Fruit fly (Drosophila melanogaster): Measurements from ENCODE around the gene Gr93c.

Gene Gr93c

dm6 chr3R:21888696-21889602 lies 43.9 kb upstream of the Gr93c start, which contains the start of gene CG43844:
Gene CG43844, plus strand, starts transcription at chr3R:21889539.
- peak; percentile 4 for TF ChIP-seq topi (GFP tag; optimal IDR thresholded peaks at IDR 0.05)
- no peak for TF ChIP-seq fd85E (GFP tag; optimal IDR thresholded peaks at IDR 0.05)
- no peak for TF ChIP-seq CG6792 (GFP tag; optimal IDR thresholded peaks at IDR 0.05)
- peak; percentile 9 for TF ChIP-seq CG11902 (GFP tag; optimal IDR thresholded peaks at IDR 0.05)
- TF ChIP-seq dsx (GFP tag; optimal IDR thresholded peaks at IDR 0.05; ENCODE audit: poor library complexity, severe bottlenecking), result peak; percentile 83
- TF ChIP-seq svp (GFP tag), result peak; percentile 54
- no peak for TF ChIP-seq Hr38 (GFP tag; optimal IDR thresholded peaks at IDR 0.05)
- TF ChIP-seq achi (GFP tag; optimal IDR thresholded peaks at IDR 0.05), result no peak
- peak; percentile 51 for TF ChIP-seq Eip78C (GFP tag)
- TF ChIP-seq acj6 (GFP tag; optimal IDR thresholded peaks at IDR 0.05), result peak; percentile 23
- TF ChIP-seq esn (GFP tag; optimal IDR thresholded peaks at IDR 0.05), result peak; percentile 21
- TF ChIP-seq Eip75B (GFP tag; optimal IDR thresholded peaks at IDR 0.05), result no peak
- TF ChIP-seq vri (GFP tag; optimal IDR thresholded peaks at IDR 0.05), result peak; percentile 10
- peak; percentile 15 for TF ChIP-seq CG7368 (GFP tag; optimal IDR thresholded peaks at IDR 0.05)
- TF ChIP-seq OdsH (GFP tag; optimal IDR thresholded peaks at IDR 0.05), result peak; percentile 0
- TF ChIP-seq CG34406 (GFP tag; optimal IDR thresholded peaks at IDR 0.05), result peak; percentile 9
- peak; percentile 23 for TF ChIP-seq Met (GFP tag; optimal IDR thresholded peaks at IDR 0.05)
- 0 out of 3 replicates have a peak, but pooled peaks have one; percentile 9 for TF ChIP-seq CG6163 (GFP tag; IDR thresholded peaks at IDR 0.05)

dm6 chr3R:21887588-21888007 lies 42.5 kb upstream of the Gr93c start:
- TF ChIP-seq dsx (GFP tag; optimal IDR thresholded peaks at IDR 0.05; ENCODE audit: poor library complexity, severe bottlenecking) (peak; percentile 76), vri (GFP tag; optimal IDR thresholded peaks at IDR 0.05) (no peak), Smox (GFP tag; optimal IDR thresholded peaks at IDR 0.05) (no peak), pdm3 (GFP tag; optimal IDR thresholded peaks at IDR 0.05) (no peak), CG8632 (GFP tag; optimal IDR thresholded peaks at IDR 0.05) (peak; percentile 35), Sox14 (GFP tag; optimal IDR thresholded peaks at IDR 0.05) (peak; percentile 47), esn (GFP tag; optimal IDR thresholded peaks at IDR 0.05) (peak; percentile 71), CG6792 (GFP tag; optimal IDR thresholded peaks at IDR 0.05) (peak; percentile 33), CG10631 (GFP tag; optimal IDR thresholded peaks at IDR 0.05) (peak; percentile 25), Hr38 (GFP tag; optimal IDR thresholded peaks at IDR 0.05) (no peak), ss (GFP tag; optimal IDR thresholded peaks at IDR 0.05) (no peak), CG16779 (tag; optimal IDR thresholded peaks at IDR 0.05) (peak; percentile 20), CG4318 (GFP tag; optimal IDR thresholded peaks at IDR 0.05) (no peak), Lpt (GFP tag; optimal IDR thresholded peaks at IDR 0.05) (no peak), fd85E (GFP tag; optimal IDR thresholded peaks at IDR 0.05) (no peak), CG3919 (GFP tag; optimal IDR thresholded peaks at IDR 0.05) (peak; percentile 66), eg (GFP tag; IDR thresholded peaks at IDR 0.05) (peak; percentile 65; the same call in 2 of the 3 replicates), net (GFP tag; optimal IDR thresholded peaks at IDR 0.05) (no peak), OdsH (GFP tag; optimal IDR thresholded peaks at IDR 0.05) (peak; percentile 17), CG11762 (GFP tag; optimal IDR thresholded peaks at IDR 0.05; ENCODE audit: insufficient read depth) (peak; percentile 18), CG1621 (tag; optimal IDR thresholded peaks at IDR 0.05) (no peak), CG34406 (GFP tag; optimal IDR thresholded peaks at IDR 0.05) (no peak), Sox15 (GFP tag; optimal IDR thresholded peaks at IDR 0.05) (peak; percentile 7), CG8119 (GFP tag; IDR thresholded peaks at IDR 0.05) (peak; percentile 63; the same call in 2 of the 3 replicates), spab (GFP tag; optimal IDR thresholded peaks at IDR 0.05) (peak; percentile 11), Eip75B (GFP tag; optimal IDR thresholded peaks at IDR 0.05) (peak; percentile 8), CG6163 (GFP tag; IDR thresholded peaks at IDR 0.05) (peak; percentile 56), CG11902 (GFP tag; optimal IDR thresholded peaks at IDR 0.05) (peak; percentile 47), Eip78C (GFP tag) (peak; percentile 92), Sox102F (GFP tag; optimal IDR thresholded peaks at IDR 0.05) (no peak), Gug (GFP tag; IDR thresholded peaks at IDR 0.05) (peak; percentile 29; the same call in 1 of the 2 replicates), Ets21C (GFP tag; optimal IDR thresholded peaks at IDR 0.05) (peak; percentile 23), Hr4 (GFP tag; optimal IDR thresholded peaks at IDR 0.05) (peak; percentile 27), salr (GFP tag; optimal IDR thresholded peaks at IDR 0.05) (no peak), cyc (GFP tag; optimal IDR thresholded peaks at IDR 0.05) (peak; percentile 65), dac (GFP tag; optimal IDR thresholded peaks at IDR 0.05) (no peak), fd59A (GFP tag; optimal IDR thresholded peaks at IDR 0.05) (no peak), CG7368 (GFP tag; optimal IDR thresholded peaks at IDR 0.05) (peak; percentile 56), CG9139 (GFP tag; optimal IDR thresholded peaks at IDR 0.05) (no peak), achi (GFP tag; optimal IDR thresholded peaks at IDR 0.05) (peak; percentile 5), Blimp-1 (GFP tag; optimal IDR thresholded peaks at IDR 0.05) (peak; percentile 19)

Measured in whole organism, prepupa.